Fruit fly (Drosophila melanogaster) whole organism, prepupa: ENCODE results near the gene yellow-f.

Source experiments
- CG10631 ChIP-seq: fragments of 200-800 bp; sonication (Bioruptor generic); optimal IDR thresholded peaks from 2 replicates; lab custom pipeline; 2016; ENCODE audit warnings: missing biosample characterization, missing genetic modification characterization
- CG10669 ChIP-seq: fragments of 200-800 bp; sonication (Bioruptor generic); optimal IDR thresholded peaks from 3 replicates; lab custom pipeline; 2018; ENCODE audit warnings: missing biosample characterization, mild to moderate bottlenecking, missing genetic modification characterization, moderate library complexity
- CG11294 ChIP-seq: fragments of 200-800 bp; sonication (Bioruptor generic); IDR thresholded peaks from 2 replicates; pipeline ENCODE4 v1.3.6; 2022; ENCODE audit warnings: missing biosample characterization, missing genetic modification characterization
- CG11762 ChIP-seq: fragments of 200-800 bp; sonication (Bioruptor generic); optimal IDR thresholded peaks from 3 replicates; lab custom pipeline; 2016; ENCODE audit warnings: missing biosample characterization, missing genetic modification characterization; ENCODE audit not compliant: insufficient read depth
- CG11902 ChIP-seq: fragments of 200-800 bp; sonication (Bioruptor generic); optimal IDR thresholded peaks from 3 replicates; lab custom pipeline; 2016; ENCODE audit warnings: missing biosample characterization, missing genetic modification characterization
- CG15336 ChIP-seq: fragments of 200-800 bp; sonication (Bioruptor generic); IDR thresholded peaks from 2 replicates; pipeline ENCODE4 v1.3.6; 2022; ENCODE audit warnings: missing biosample characterization, missing genetic modification characterization
- CG1621 ChIP-seq: fragments of 200-800 bp; sonication (Bioruptor generic); optimal IDR thresholded peaks from 3 replicates; lab custom pipeline; 2018; ENCODE audit warnings: missing biosample characterization, mild to moderate bottlenecking, missing genetic modification characterization
- CG16779 ChIP-seq: fragments of 200-800 bp; sonication (Bioruptor generic); optimal IDR thresholded peaks from 3 replicates; lab custom pipeline; 2017; ENCODE audit warnings: missing biosample characterization, mild to moderate bottlenecking, missing genetic modification characterization
- CG3032 ChIP-seq: fragments of 200-800 bp; optimal IDR thresholded peaks from 2 replicates; lab custom pipeline; 2019; ENCODE audit warnings: missing biosample characterization, mild to moderate bottlenecking, missing genetic modification characterization, moderate library complexity
- CG31627 ChIP-seq: fragments of 200-800 bp; sonication (Bioruptor generic); optimal IDR thresholded peaks from 3 replicates; lab custom pipeline; 2016; ENCODE audit warnings: missing biosample characterization, missing genetic modification characterization
- CG32006 ChIP-seq: fragments of 200-800 bp; sonication (Bioruptor generic); optimal IDR thresholded peaks from 3 replicates; lab custom pipeline; 2017; ENCODE audit warnings: missing biosample characterization, mild to moderate bottlenecking, missing genetic modification characterization
- CG34406 ChIP-seq: fragments of 200-800 bp; sonication (Bioruptor generic); optimal IDR thresholded peaks from 3 replicates; lab custom pipeline; 2016; ENCODE audit warnings: missing biosample characterization, missing genetic modification characterization
- CG3919 ChIP-seq: fragments of 200-800 bp; sonication (Bioruptor generic); optimal IDR thresholded peaks from 3 replicates; lab custom pipeline; 2016; ENCODE audit warnings: missing biosample characterization, missing genetic modification characterization
- CG4318 ChIP-seq: fragments of 200-800 bp; sonication (Bioruptor generic); optimal IDR thresholded peaks from 3 replicates; lab custom pipeline; 2017; ENCODE audit warnings: missing biosample characterization, mild to moderate bottlenecking, missing genetic modification characterization
- CG6163 ChIP-seq: fragments of 200-800 bp; sonication (Bioruptor generic); IDR thresholded peaks from 3 replicates; pipeline ENCODE4 v1.3.6; 2022; ENCODE audit warnings: missing biosample characterization, missing genetic modification characterization
- CG6276 ChIP-seq: fragments of 200-800 bp; sonication (Bioruptor generic); optimal IDR thresholded peaks from 2 replicates; lab custom pipeline; 2017; ENCODE audit warnings: missing biosample characterization, mild to moderate bottlenecking, missing genetic modification characterization
- CG6792 ChIP-seq: fragments of 200-800 bp; sonication (Bioruptor generic); optimal IDR thresholded peaks from 3 replicates; lab custom pipeline; 2016; ENCODE audit warnings: missing biosample characterization, missing genetic modification characterization
- CG6808 ChIP-seq: fragments of 200-800 bp; sonication (Bioruptor generic); optimal IDR thresholded peaks from 3 replicates; lab custom pipeline; 2017; ENCODE audit warnings: missing biosample characterization, missing genetic modification characterization, mild to moderate bottlenecking, moderate library complexity, missing genetic modification reagents
- CG6854 ChIP-seq: fragments of 200-800 bp; sonication (Bioruptor generic); optimal IDR thresholded peaks from 2 replicates; lab custom pipeline; 2017; ENCODE audit warnings: missing biosample characterization, mild to moderate bottlenecking, missing genetic modification characterization
- CG7368 ChIP-seq: fragments of 200-800 bp; sonication (Bioruptor generic); optimal IDR thresholded peaks from 3 replicates; lab custom pipeline; 2016; ENCODE audit warnings: missing biosample characterization, missing genetic modification characterization
- CG8119 ChIP-seq: fragments of 200-800 bp; sonication (Bioruptor generic); IDR thresholded peaks from 3 replicates; pipeline ENCODE4 v1.3.6; 2022; ENCODE audit warnings: missing biosample characterization, missing genetic modification characterization
- CG8632 ChIP-seq: fragments of 200-800 bp; sonication (Bioruptor generic); optimal IDR thresholded peaks from 3 replicates; lab custom pipeline; 2016; ENCODE audit warnings: missing biosample characterization, missing genetic modification characterization
- CG9139 ChIP-seq: fragments of 200-800 bp; sonication (Bioruptor generic); optimal IDR thresholded peaks from 3 replicates; lab custom pipeline; 2017; ENCODE audit warnings: missing biosample characterization, mild to moderate bottlenecking, missing genetic modification characterization
- Eip78C ChIP-seq: fragments of 200-800 bp; sonication (Bioruptor generic); peaks from one replicate; lab custom pipeline; 2016; ENCODE audit warnings: missing biosample characterization, missing genetic modification characterization
- Eip93F ChIP-seq: fragments of 200-800 bp; sonication (Bioruptor generic); optimal IDR thresholded peaks from 2 replicates; lab custom pipeline; 2016; ENCODE audit warnings: missing biosample characterization, mild to moderate bottlenecking, missing genetic modification characterization
- Ets21C ChIP-seq: fragments of 200-800 bp; sonication (Bioruptor generic); optimal IDR thresholded peaks from 3 replicates; lab custom pipeline; 2016; ENCODE audit warnings: missing biosample characterization, missing genetic modification characterization
- Gug ChIP-seq: fragments of 200-800 bp; sonication (Bioruptor generic); IDR thresholded peaks from 2 replicates; pipeline ENCODE4 v1.3.6; 2022; ENCODE audit warnings: missing biosample characterization, missing genetic modification characterization
- Hr38 ChIP-seq: sonication (Bioruptor generic); optimal IDR thresholded peaks from 2 replicates; lab custom pipeline; 2016; ENCODE audit warnings: missing biosample characterization, missing genetic modification characterization
- Lpt ChIP-seq: fragments of 200-800 bp; sonication (Bioruptor generic); optimal IDR thresholded peaks from 3 replicates; lab custom pipeline; 2016; ENCODE audit warnings: missing biosample characterization, missing genetic modification characterization
- Met ChIP-seq: fragments of 200-800 bp; sonication (Bioruptor generic); optimal IDR thresholded peaks from 3 replicates; lab custom pipeline; 2016; ENCODE audit warnings: missing biosample characterization, missing genetic modification characterization
- OdsH ChIP-seq: fragments of 200-800 bp; sonication (Bioruptor generic); optimal IDR thresholded peaks from 3 replicates; lab custom pipeline; 2016; ENCODE audit warnings: missing biosample characterization, missing genetic modification characterization
- Sox102F ChIP-seq: fragments of 200-800 bp; sonication (Bioruptor generic); optimal IDR thresholded peaks from 2 replicates; lab custom pipeline; 2016; ENCODE audit warnings: missing biosample characterization, mild to moderate bottlenecking, missing genetic modification characterization
- achi ChIP-seq: fragments of 200-800 bp; sonication (Bioruptor generic); optimal IDR thresholded peaks from 3 replicates; lab custom pipeline; 2016; ENCODE audit warnings: missing biosample characterization, missing genetic modification characterization
- acj6 ChIP-seq: fragments of 200-800 bp; sonication (Bioruptor generic); optimal IDR thresholded peaks from 3 replicates; lab custom pipeline; 2016; ENCODE audit warnings: missing biosample characterization, missing genetic modification characterization
- dac ChIP-seq: fragments of 200-800 bp; sonication (Bioruptor generic); optimal IDR thresholded peaks from 2 replicates; lab custom pipeline; 2017; ENCODE audit warnings: missing biosample characterization, mild to moderate bottlenecking, missing genetic modification characterization
- dsx ChIP-seq: fragments of 200-800 bp; optimal IDR thresholded peaks from 3 replicates; lab custom pipeline; 2019; ENCODE audit warnings: missing biosample characterization, mild to moderate bottlenecking, missing genetic modification characterization, moderate library complexity; ENCODE audit not compliant: poor library complexity, severe bottlenecking
- eg ChIP-seq: fragments of 200-800 bp; sonication (Bioruptor generic); IDR thresholded peaks from 3 replicates; pipeline ENCODE4 v1.3.6; 2022; ENCODE audit warnings: missing biosample characterization, missing genetic modification characterization
- fd59A ChIP-seq: fragments of 200-800 bp; sonication (Bioruptor generic); optimal IDR thresholded peaks from 2 replicates; lab custom pipeline; 2017; ENCODE audit warnings: missing biosample characterization, mild to moderate bottlenecking, missing genetic modification characterization, missing genetic modification reagents
- fkh ChIP-seq: fragments of 200-800 bp; sonication (Bioruptor generic); optimal IDR thresholded peaks from 3 replicates; lab custom pipeline; 2017; ENCODE audit warnings: missing biosample characterization, mild to moderate bottlenecking, missing genetic modification characterization, moderate library complexity
- net ChIP-seq: fragments of 200-800 bp; sonication (Bioruptor generic); optimal IDR thresholded peaks from 3 replicates; lab custom pipeline; 2016; ENCODE audit warnings: missing biosample characterization, missing genetic modification characterization
- pdm3 ChIP-seq: fragments of 200-800 bp; sonication (Bioruptor generic); optimal IDR thresholded peaks from 3 replicates; lab custom pipeline; 2016; ENCODE audit warnings: missing biosample characterization, missing genetic modification characterization
- salr ChIP-seq, 2 experiments: fragments of 200-800 bp; sonication (Bioruptor generic); optimal IDR thresholded peaks; 3 replicates each; lab custom pipeline; 2016 to 2018; ENCODE audit warnings: missing biosample characterization in 2 of 2, missing genetic modification characterization in 2 of 2, mild to moderate bottlenecking in 1 of 2
- svp ChIP-seq: fragments of 200-800 bp; sonication (Bioruptor generic); peaks from one replicate; lab custom pipeline; 2016; ENCODE audit warnings: missing biosample characterization, missing genetic modification characterization
- topi ChIP-seq: fragments of 200-800 bp; sonication (Bioruptor generic); optimal IDR thresholded peaks from 3 replicates; lab custom pipeline; 2016; ENCODE audit warnings: missing biosample characterization, missing genetic modification characterization
- vri ChIP-seq: fragments of 200-800 bp; sonication (Bioruptor generic); optimal IDR thresholded peaks from 3 replicates; lab custom pipeline; 2016; ENCODE audit warnings: missing biosample characterization, mild to moderate bottlenecking, missing genetic modification characterization

The yellow-f gene

DNA sequence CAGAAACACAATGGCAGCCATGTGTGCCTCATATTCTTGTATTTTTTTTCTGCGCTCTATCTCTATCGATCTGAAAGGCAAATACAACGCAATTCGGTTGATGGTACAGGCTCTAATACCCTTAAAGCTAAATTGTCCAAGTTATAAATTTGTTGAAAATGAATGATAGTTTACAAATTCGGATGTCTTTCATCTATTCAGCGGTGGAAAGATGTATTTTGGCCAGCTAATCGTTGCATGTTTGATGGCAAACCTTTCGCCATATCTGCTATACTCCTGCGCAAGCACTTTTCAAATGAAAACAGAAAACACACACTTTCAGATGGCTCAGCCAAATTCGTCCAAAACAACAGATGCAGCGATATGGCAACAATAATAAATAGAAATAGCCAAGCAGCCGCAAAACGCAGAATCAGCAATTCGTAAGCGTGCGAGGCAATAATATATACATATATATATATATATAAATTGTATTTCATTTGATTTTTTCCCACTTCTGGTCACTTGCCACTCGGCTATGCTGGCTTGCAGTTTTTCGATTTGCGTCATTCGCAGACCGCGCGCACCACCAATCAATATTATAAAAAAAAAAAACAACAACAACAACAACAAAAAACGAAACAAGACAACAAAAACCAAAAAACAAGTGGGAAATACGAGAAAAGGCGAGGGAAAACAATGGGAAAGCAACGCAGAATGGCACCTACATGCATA lies 21.3 kb upstream of the yellow-f start (continued):
- TF ChIP-seq CG9139: no peak
- TF ChIP-seq Eip93F: no peak
- TF ChIP-seq CG7368 (GFP tag; lab: Kevin White, UChicago): no peak
- no peak for TF ChIP-seq topi
- TF ChIP-seq CG32006: peak; percentile 55
- TF ChIP-seq CG6808 (GFP tag; lab: Kevin White, UChicago): no peak
- TF ChIP-seq Eip78C (GFP tag; lab: Kevin White, UChicago): no peak
- no peak for TF ChIP-seq fkh
- no peak for TF ChIP-seq CG11902 (GFP tag; lab: Kevin White, UChicago)
- TF ChIP-seq CG15336 (GFP tag; lab: Robert Waterston, UW): peak; percentile 51
- no peak for TF ChIP-seq CG34406 (GFP tag; lab: Kevin White, UChicago)
- no peak for TF ChIP-seq CG16779

DNA sequence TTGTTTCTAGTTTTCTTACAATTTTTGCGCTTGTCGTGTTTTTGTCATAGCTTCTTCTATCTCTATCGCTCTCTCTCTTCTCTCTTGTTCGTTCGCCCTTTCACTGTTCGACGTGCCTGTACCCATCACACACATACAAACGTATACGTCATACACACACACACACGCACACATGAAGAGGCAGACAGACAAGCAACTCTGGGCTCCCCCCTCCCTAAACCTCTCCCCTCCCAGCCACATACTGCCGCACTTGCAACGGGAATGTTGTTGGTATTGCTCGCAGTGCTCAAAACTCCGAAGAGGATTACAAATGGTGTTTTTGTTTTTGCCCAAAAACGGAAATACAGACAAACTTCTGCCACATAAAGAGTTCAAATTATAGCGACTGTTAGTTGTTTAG lies 20.0 kb upstream of the yellow-f start:
- TF ChIP-seq CG6163 (GFP tag; lab: Robert Waterston, UW) (peak; percentile 59), acj6 (GFP tag; lab: Kevin White, UChicago) (no peak)

DNA sequence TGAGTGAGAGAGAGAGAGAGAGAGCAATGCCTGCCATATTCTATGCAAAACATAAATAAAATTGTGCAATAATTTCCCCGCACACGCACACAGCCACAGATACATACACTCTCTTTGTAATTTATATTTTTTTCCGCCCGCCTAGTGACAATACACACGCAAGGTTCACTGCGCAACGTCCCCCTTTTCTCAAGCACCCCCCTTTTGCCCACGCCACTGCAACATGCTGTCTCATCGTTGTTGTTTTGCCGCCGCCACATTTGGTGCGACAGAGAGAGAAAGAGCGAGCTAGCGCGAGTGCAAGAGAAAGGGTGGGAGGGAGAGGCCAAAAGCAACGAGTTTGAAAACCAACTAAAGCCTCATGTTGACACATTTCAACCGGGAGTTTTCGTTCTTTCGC lies 19.4 kb upstream of the yellow-f start:
- TF ChIP-seq topi: peak; percentile 66
- TF ChIP-seq CG10669 (GFP tag; lab: Kevin White, UChicago): peak; percentile 67
- peak; percentile 77 for TF ChIP-seq OdsH
- peak; percentile 71 for TF ChIP-seq Sox102F
- peak; percentile 67 for TF ChIP-seq Ets21C (GFP tag; lab: Kevin White, UChicago)
- peak; percentile 80 for TF ChIP-seq CG31627 (GFP tag; lab: Kevin White, UChicago)
- TF ChIP-seq CG8119 (GFP tag; lab: Robert Waterston, UW): peak; percentile 73; the same call in 2 of the 3 replicates
- TF ChIP-seq CG11294 (GFP tag; lab: Robert Waterston, UW): peak; percentile 51
- TF ChIP-seq Lpt (GFP tag; lab: Kevin White, UChicago): peak; percentile 76
- peak; percentile 89 for TF ChIP-seq eg (GFP tag; lab: Robert Waterston, UW)
- peak; percentile 56 for TF ChIP-seq CG34406 (GFP tag; lab: Kevin White, UChicago)
- peak; percentile 53 for TF ChIP-seq CG16779
- peak; percentile 80 for TF ChIP-seq net (GFP tag; lab: Kevin White, UChicago)
- peak; percentile 71 for TF ChIP-seq Met (GFP tag; lab: Kevin White, UChicago)
- peak; percentile 88 for TF ChIP-seq CG6163 (GFP tag; lab: Robert Waterston, UW)
- no peak for TF ChIP-seq CG4318 (GFP tag; lab: Kevin White, UChicago)
- peak; percentile 50 to 55 for TF ChIP-seq salr (GFP tag; optimal IDR thresholded peaks at IDR 0.05; lab: Kevin White, UChicago)
- peak; percentile 86 for TF ChIP-seq vri (GFP tag; lab: Kevin White, UChicago)
- TF ChIP-seq pdm3 (GFP tag; lab: Kevin White, UChicago): peak; percentile 78
- peak; percentile 73 for TF ChIP-seq acj6 (GFP tag; lab: Kevin White, UChicago)
- TF ChIP-seq CG3032: peak; percentile 49
- TF ChIP-seq CG7368 (GFP tag; lab: Kevin White, UChicago): peak; percentile 74
- TF ChIP-seq CG6854 (GFP tag; lab: Kevin White, UChicago): peak; percentile 26
- peak; percentile 48 for TF ChIP-seq dsx
- peak; percentile 59 for TF ChIP-seq fkh
- peak; percentile 77 for TF ChIP-seq dac (GFP tag; lab: Kevin White, UChicago)
- TF ChIP-seq CG11762 (GFP tag; lab: Kevin White, UChicago): peak; percentile 33
- TF ChIP-seq CG3919 (GFP tag; lab: Kevin White, UChicago): peak; percentile 72
- TF ChIP-seq CG1621: peak; percentile 63
- peak; percentile 69 for TF ChIP-seq CG6808 (GFP tag; lab: Kevin White, UChicago)
- peak; percentile 77 for TF ChIP-seq CG6792 (GFP tag; lab: Kevin White, UChicago)
- peak; percentile 77 for TF ChIP-seq CG32006
- TF ChIP-seq fd59A (GFP tag; lab: Kevin White, UChicago): peak; percentile 33
- TF ChIP-seq CG6276 (GFP tag; lab: Kevin White, UChicago): peak; percentile 77
- peak; percentile 87 for TF ChIP-seq svp (GFP tag; lab: Kevin White, UChicago)
- peak; percentile 65 for TF ChIP-seq CG11902 (GFP tag; lab: Kevin White, UChicago)
- TF ChIP-seq CG8632: peak; percentile 62
- TF ChIP-seq achi (GFP tag; lab: Kevin White, UChicago): peak; percentile 62
- no peak for TF ChIP-seq Hr38 (GFP tag; lab: Kevin White, UChicago)
- peak; percentile 80 for TF ChIP-seq Gug (GFP tag; lab: Robert Waterston, UW)
- peak; percentile 72 for TF ChIP-seq CG10631
- TF ChIP-seq CG15336 (GFP tag; lab: Robert Waterston, UW): no peak; the same call in 1 of the 2 replicates
